Worm (Caenorhabditis elegans): ENCODE measurements around the gene C02G6.3.

- no peak for TF ChIP-seq W03F9.2 (tag; optimal IDR thresholded peaks at IDR 0.05)
- no peak for TF ChIP-seq him-1 (tag; optimal IDR thresholded peaks at IDR 0.05)
- no peak for TF ChIP-seq dao-5 (tag; optimal IDR thresholded peaks at IDR 0.05)
Observed at ce11 chrV:5928006-5928405, 47.8 kb downstream of the C02G6.3 start.
